Worm (Caenorhabditis elegans) whole organism, L2 larva: ENCODE measurements around the gene srh-31.

Experiments used
- R02D3.7 ChIP-seq: fragments of 150-350 bp; optimal IDR thresholded peaks from 2 replicates; lab custom pipeline; 2014; ENCODE audit warnings: missing biosample characterization, missing genetic modification characterization
- ama-1 ChIP-seq: fragments of 150-350 bp; optimal IDR thresholded peaks from 2 replicates; lab custom pipeline; 2018; ENCODE audit warnings: inconsistent platforms
- blmp-1 ChIP-seq: sonication (generic microtip); optimal IDR thresholded peaks from 2 replicates; lab custom pipeline; 2017; ENCODE audit warnings: missing genetic modification characterization, mild to moderate bottlenecking, missing compliant biosample characterization, antibody characterized with exemption, moderate library complexity; ENCODE audit not compliant: insufficient read depth
- elt-3 ChIP-seq: sonication (generic microtip); optimal IDR thresholded peaks from 2 replicates; lab custom pipeline; 2017; ENCODE audit warnings: missing biosample characterization, missing genetic modification characterization
- fos-1 ChIP-seq: fragments of 150-350 bp; optimal IDR thresholded peaks from 2 replicates; lab custom pipeline; 2014; ENCODE audit warnings: missing biosample characterization, missing genetic modification characterization
- lin-13 ChIP-seq: fragments of 150-350 bp; optimal IDR thresholded peaks from 2 replicates; lab custom pipeline; 2014; ENCODE audit warnings: missing biosample characterization, missing genetic modification reagents, missing genetic modification characterization
- lin-39 ChIP-seq: fragments of 150-350 bp; optimal IDR thresholded peaks from 2 replicates; lab custom pipeline; 2014; ENCODE audit warnings: missing biosample characterization, missing genetic modification reagents, missing genetic modification characterization
- lsy-2 ChIP-seq, 2 experiments: fragments of 150-350 bp in 1 of 2; sonication (generic microtip) in 1 of 2; optimal IDR thresholded peaks; 2 replicates each; lab custom pipeline; 2014 to 2017; ENCODE audit warnings: missing biosample characterization in 2 of 2, missing genetic modification characterization in 2 of 2
- mdl-1 ChIP-seq, 2 experiments: fragments of 150-350 bp in 1 of 2; sonication (generic microtip) in 1 of 2; optimal IDR thresholded peaks; 2 replicates each; lab custom pipeline; 2017; ENCODE audit warnings: missing biosample characterization in 2 of 2, missing genetic modification characterization in 2 of 2
- nhr-11 ChIP-seq: fragments of 150-350 bp; optimal IDR thresholded peaks from 2 replicates; lab custom pipeline; 2014; ENCODE audit warnings: missing biosample characterization, missing genetic modification characterization
- nhr-25 ChIP-seq: fragments of 150-350 bp; sonication (generic microtip); optimal IDR thresholded peaks from 3 replicates; lab custom pipeline; 2014; ENCODE audit warnings: missing biosample characterization, missing genetic modification characterization
- unc-55 ChIP-seq: fragments of 150-350 bp; sonication (generic microtip); optimal IDR thresholded peaks from 3 replicates; lab custom pipeline; 2014; ENCODE audit warnings: missing biosample characterization, missing genetic modification reagents, missing genetic modification characterization
- ztf-4 ChIP-seq: fragments of 150-350 bp; optimal IDR thresholded peaks from 2 replicates; lab custom pipeline; 2014; ENCODE audit warnings: missing biosample characterization, missing genetic modification characterization

ce11 chrV:17718647-17719046, 11.5 kb downstream of the srh-31 start, which contains the start of gene str-77:
- no peak for TF ChIP-seq nhr-11 (tag; lab: Kevin White, UChicago)
- TF ChIP-seq ztf-4 (tag; lab: Kevin White, UChicago): no peak
- no peak for TF ChIP-seq lsy-2 (tag; optimal IDR thresholded peaks at IDR 0.05; lab: Kevin White, UChicago)
- no peak for TF ChIP-seq nhr-25 (tag; lab: Kevin White, UChicago)
- no peak for TF ChIP-seq mdl-1 (tag; optimal IDR thresholded peaks at IDR 0.05; lab: Kevin White, UChicago)
- no peak for TF ChIP-seq R02D3.7 (tag; lab: Kevin White, UChicago)
- no peak for TF ChIP-seq ama-1 (lab: Kevin White, UChicago)
- no peak for TF ChIP-seq blmp-1 (tag; lab: Kevin White, UChicago)
- TF ChIP-seq elt-3 (tag; lab: Kevin White, UChicago): no peak
- no peak for TF ChIP-seq fos-1 (tag; lab: Kevin White, UChicago)
- TF ChIP-seq lin-39: no peak
- no peak for TF ChIP-seq lin-13 (GFP tag; lab: Kevin White, UChicago)
- no peak for TF ChIP-seq unc-55
